ENCODE assay signal across 4 fruit fly cellular contexts in the genomic region with DNA sequence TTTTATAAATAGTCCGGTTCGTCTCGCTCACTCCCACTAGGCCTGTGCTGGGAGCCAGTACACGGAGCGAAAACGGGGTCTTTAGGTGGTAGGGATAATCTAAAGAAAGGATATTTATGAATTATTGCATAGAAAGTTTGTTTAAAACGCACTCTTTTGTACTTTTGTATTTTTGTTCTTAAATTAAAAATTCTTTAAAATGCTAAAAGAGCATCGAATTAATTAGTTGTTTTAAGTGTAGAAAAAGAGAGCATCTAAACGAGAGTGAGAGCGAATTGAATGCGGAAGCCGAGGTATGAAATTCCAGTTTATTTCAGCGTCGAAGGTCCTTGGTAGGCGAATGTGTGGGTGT.
TF ChIP-seq lines count a peak whose summit lies in the region.

No protein-coding gene starts in this region.

TF ChIP-seq in whole organism, embryonic, 481 proteins besides CTCF, POLR2A, EP300 and RAD21 (continued from another document and continues in another):
- TF ChIP-seq Adf1 (GFP tag; IDR thresholded peaks at IDR 0.05; lab: Robert Waterston, UW) (no peak), CG8281 (tag; optimal IDR thresholded peaks at IDR 0.05; lab: Kevin White, UChicago) (no peak), bcd (GFP tag; optimal IDR thresholded peaks at IDR 0.05; lab: Kevin White, UChicago) (peak; percentile 41), CG17359 (tag; optimal IDR thresholded peaks at IDR 0.05; lab: Kevin White, UChicago) (peak; percentile 18), onecut (GFP tag; IDR thresholded peaks at IDR 0.05; lab: Robert Waterston, UW) (peak; percentile 16; the same call in 1 of the 2 replicates), tio (GFP tag; optimal IDR thresholded peaks at IDR 0.05; lab: Kevin White, UChicago) (peak; percentile 76), CG4404 (GFP tag; IDR thresholded peaks at IDR 0.05; lab: Robert Waterston, UW) (peak; percentile 94), HLH4C (GFP tag; IDR thresholded peaks at IDR 0.05; lab: Robert Waterston, UW; ENCODE audit: partially characterized antibody) (no peak), zfh1 (GFP tag; IDR thresholded peaks at IDR 0.05; lab: Robert Waterston, UW) (peak; percentile 86), CG6272 (GFP tag; IDR thresholded peaks at IDR 0.05; lab: Robert Waterston, UW) (peak; percentile 54), ro (GFP tag; IDR thresholded peaks at IDR 0.05; lab: Robert Waterston, UW) (peak; percentile 42), CG7987 (GFP tag; optimal IDR thresholded peaks at IDR 0.05; lab: Kevin White, UChicago) (no peak), ftz-f1 (GFP tag; optimal IDR thresholded peaks at IDR 0.05; lab: Kevin White, UChicago) (no peak), D (optimal IDR thresholded peaks at IDR 0.05; lab: Kevin White, UChicago) (no peak), D (GFP tag; optimal IDR thresholded peaks at IDR 0.05; lab: Kevin White, UChicago) (peak; percentile 50), CG31365 (tag; optimal IDR thresholded peaks at IDR 0.05; lab: Kevin White, UChicago) (no peak), CG12219 (GFP tag; optimal IDR thresholded peaks at IDR 0.05; lab: Kevin White, UChicago) (no peak), CG4854 (GFP tag; optimal IDR thresholded peaks at IDR 0.05; lab: Kevin White, UChicago) (peak; percentile 4), Nf-YA (GFP tag; IDR thresholded peaks at IDR 0.05; lab: Robert Waterston, UW) (no peak), CG12769 (tag; optimal IDR thresholded peaks at IDR 0.05; lab: Kevin White, UChicago) (peak; percentile 38), CG14860 (GFP tag; IDR thresholded peaks at IDR 0.05; lab: Robert Waterston, UW; ENCODE audit: partially characterized antibody) (no peak), CG12744 (GFP tag; optimal IDR thresholded peaks at IDR 0.05; lab: Kevin White, UChicago) (peak; percentile 83), CG4360 (GFP tag; IDR thresholded peaks at IDR 0.05; lab: Robert Waterston, UW) (0 out of 2 replicates have a peak, but pooled peaks have one; percentile 6), CG2116 (GFP tag; optimal IDR thresholded peaks at IDR 0.05; lab: Kevin White, UChicago) (peak; percentile 30), CkIIα-i1 (GFP tag; IDR thresholded peaks at IDR 0.05; lab: Robert Waterston, UW) (no peak), Rx (GFP tag; IDR thresholded peaks at IDR 0.05; lab: Robert Waterston, UW) (peak; percentile 8; the same call in 1 of the 2 replicates), Gsc (GFP tag; IDR thresholded peaks at IDR 0.05; lab: Robert Waterston, UW) (no peak), CG30403 (GFP tag; optimal IDR thresholded peaks at IDR 0.05; lab: Kevin White, UChicago) (peak; percentile 85), CG11085 (GFP tag; IDR thresholded peaks at IDR 0.05; lab: Robert Waterston, UW) (0 out of 2 replicates have a peak, but pooled peaks have one; percentile 26), Dek (tag; optimal IDR thresholded peaks at IDR 0.05; lab: Kevin White, UChicago) (peak; percentile 12), Awh (GFP tag; IDR thresholded peaks at IDR 0.05; lab: Robert Waterston, UW) (peak; percentile 57; the same call in 1 of the 2 replicates)

TF ChIP-seq in whole organism, prepupa, 60 proteins besides CTCF, POLR2A, EP300 and RAD21 (continued from another document and continues in another):
- TF ChIP-seq acj6 (GFP tag; optimal IDR thresholded peaks at IDR 0.05; lab: Kevin White, UChicago), result peak; percentile 96
- peak; percentile 77 for TF ChIP-seq Gug (GFP tag; IDR thresholded peaks at IDR 0.05; lab: Robert Waterston, UW)
- TF ChIP-seq topi (GFP tag; optimal IDR thresholded peaks at IDR 0.05; lab: Kevin White, UChicago), result peak; percentile 89
- TF ChIP-seq Hr39 (GFP tag; optimal IDR thresholded peaks at IDR 0.05; lab: Kevin White, UChicago), result peak; percentile 96
- TF ChIP-seq lz (GFP tag; optimal IDR thresholded peaks at IDR 0.05; lab: Kevin White, UChicago), result peak; percentile 95
- peak; percentile 74 for TF ChIP-seq CG4318 (GFP tag; optimal IDR thresholded peaks at IDR 0.05; lab: Kevin White, UChicago)
- peak; percentile 85 for TF ChIP-seq fd59A (GFP tag; optimal IDR thresholded peaks at IDR 0.05; lab: Kevin White, UChicago)
- TF ChIP-seq Sox14 (GFP tag; optimal IDR thresholded peaks at IDR 0.05; lab: Kevin White, UChicago), result peak; percentile 94
- peak; percentile 85 for TF ChIP-seq CG15336 (GFP tag; IDR thresholded peaks at IDR 0.05; lab: Robert Waterston, UW)
- TF ChIP-seq achi (GFP tag; optimal IDR thresholded peaks at IDR 0.05; lab: Kevin White, UChicago), result peak; percentile 94
- TF ChIP-seq CG8632 (GFP tag; optimal IDR thresholded peaks at IDR 0.05; lab: Kevin White, UChicago), result peak; percentile 89
- TF ChIP-seq fd85E (GFP tag; optimal IDR thresholded peaks at IDR 0.05; lab: Kevin White, UChicago), result no peak
- peak; percentile 90 for TF ChIP-seq cyc (GFP tag; optimal IDR thresholded peaks at IDR 0.05; lab: Kevin White, UChicago)
- peak; percentile 69; the same call in 2 of the 3 replicates for TF ChIP-seq eg (GFP tag; IDR thresholded peaks at IDR 0.05; lab: Robert Waterston, UW)
- peak; percentile 91 for TF ChIP-seq Ets21C (GFP tag; optimal IDR thresholded peaks at IDR 0.05; lab: Kevin White, UChicago)
- peak; percentile 62 for TF ChIP-seq CG16779 (tag; optimal IDR thresholded peaks at IDR 0.05; lab: Kevin White, UChicago)
- TF ChIP-seq CG6163 (GFP tag; IDR thresholded peaks at IDR 0.05; lab: Robert Waterston, UW), result peak; percentile 94
- TF ChIP-seq CG1621 (tag; optimal IDR thresholded peaks at IDR 0.05; lab: Kevin White, UChicago), result peak; percentile 87
- peak; percentile 33 for TF ChIP-seq CG6276 (GFP tag; optimal IDR thresholded peaks at IDR 0.05; lab: Kevin White, UChicago)
- TF ChIP-seq spab (GFP tag; optimal IDR thresholded peaks at IDR 0.05; lab: Kevin White, UChicago), result peak; percentile 83
- peak; percentile 96 for TF ChIP-seq pdm3 (GFP tag; optimal IDR thresholded peaks at IDR 0.05; lab: Kevin White, UChicago)
- peak; percentile 93 for TF ChIP-seq dsx (GFP tag; optimal IDR thresholded peaks at IDR 0.05; lab: Kevin White, UChicago; ENCODE audit: poor library complexity, severe bottlenecking)
- TF ChIP-seq CG6808 (GFP tag; optimal IDR thresholded peaks at IDR 0.05; lab: Kevin White, UChicago), result peak; percentile 84
- TF ChIP-seq Eip78C (GFP tag; lab: Kevin White, UChicago), result peak; percentile 98
- TF ChIP-seq CG6854 (GFP tag; optimal IDR thresholded peaks at IDR 0.05; lab: Kevin White, UChicago), result peak; percentile 5
- TF ChIP-seq CG8119 (GFP tag; IDR thresholded peaks at IDR 0.05; lab: Robert Waterston, UW), result peak; percentile 86
- TF ChIP-seq CG34406 (GFP tag; optimal IDR thresholded peaks at IDR 0.05; lab: Kevin White, UChicago), result peak; percentile 94
- TF ChIP-seq CG3919 (GFP tag; optimal IDR thresholded peaks at IDR 0.05; lab: Kevin White, UChicago), result peak; percentile 91
- peak; percentile 88 for TF ChIP-seq Ets96B (tag; optimal IDR thresholded peaks at IDR 0.05; lab: Kevin White, UChicago)
- peak; percentile 87 for TF ChIP-seq CG10669 (GFP tag; optimal IDR thresholded peaks at IDR 0.05; lab: Kevin White, UChicago)
- TF ChIP-seq CG8319 (GFP tag; optimal IDR thresholded peaks at IDR 0.05; lab: Kevin White, UChicago), result peak; percentile 76
- TF ChIP-seq vri (GFP tag; optimal IDR thresholded peaks at IDR 0.05; lab: Kevin White, UChicago), result peak; percentile 95
- TF ChIP-seq CG10631 (GFP tag; optimal IDR thresholded peaks at IDR 0.05; lab: Kevin White, UChicago), result peak; percentile 95

TF ChIP-seq in whole organism, pupa, 21 proteins besides CTCF, POLR2A, EP300 and RAD21 (continued from another document):
- TF ChIP-seq gl (tag; optimal IDR thresholded peaks at IDR 0.05; lab: Kevin White, UChicago) (peak; percentile 69), CG34367 (tag; optimal IDR thresholded peaks at IDR 0.05; lab: Kevin White, UChicago) (peak; percentile 85)

TF ChIP-seq in whole organism, wandering third instar larva, 38 proteins besides CTCF, POLR2A, EP300 and RAD21 (continued from another document):
- TF ChIP-seq usp (GFP tag; optimal IDR thresholded peaks at IDR 0.05; lab: Kevin White, UChicago), result no peak
- no peak for TF ChIP-seq Hr83 (GFP tag; optimal IDR thresholded peaks at IDR 0.05; lab: Kevin White, UChicago; ENCODE audit: poor library complexity, severe bottlenecking)
- peak; percentile 50 for TF ChIP-seq CG9705 (GFP tag; optimal IDR thresholded peaks at IDR 0.05; lab: Kevin White, UChicago)
- peak; percentile 81 for TF ChIP-seq CG32264 (GFP tag; optimal IDR thresholded peaks at IDR 0.05; lab: Kevin White, UChicago)
- TF ChIP-seq h (GFP tag; optimal IDR thresholded peaks at IDR 0.05; lab: Kevin White, UChicago), result peak; percentile 94
- TF ChIP-seq tai (GFP tag; optimal IDR thresholded peaks at IDR 0.05; lab: Kevin White, UChicago), result peak; percentile 89
- TF ChIP-seq lola (GFP tag; optimal IDR thresholded peaks at IDR 0.05; lab: Kevin White, UChicago), result no peak
- peak; percentile 60 for TF ChIP-seq sage (GFP tag; optimal IDR thresholded peaks at IDR 0.05; lab: Kevin White, UChicago)
- TF ChIP-seq woc (GFP tag; optimal IDR thresholded peaks at IDR 0.05; lab: Kevin White, UChicago), result peak; percentile 88
- TF ChIP-seq Myc (optimal IDR thresholded peaks at IDR 0.05; lab: Kevin White, UChicago), result no peak
- TF ChIP-seq psq (GFP tag; optimal IDR thresholded peaks at IDR 0.05; lab: Kevin White, UChicago), result peak; percentile 89
- peak; percentile 61 for TF ChIP-seq CrebA (GFP tag; optimal IDR thresholded peaks at IDR 0.05; lab: Kevin White, UChicago; ENCODE audit: borderline replicate concordance)
- TF ChIP-seq Vsx2 (GFP tag; optimal IDR thresholded peaks at IDR 0.05; lab: Kevin White, UChicago; ENCODE audit: partially characterized antibody), result no peak
- TF ChIP-seq br (GFP tag; optimal IDR thresholded peaks at IDR 0.05; lab: Kevin White, UChicago), result peak; percentile 96
- TF ChIP-seq dsf (GFP tag; optimal IDR thresholded peaks at IDR 0.05; lab: Kevin White, UChicago; ENCODE audit: borderline replicate concordance), result peak; percentile 47
- no peak for TF ChIP-seq pan (optimal IDR thresholded peaks at IDR 0.05; lab: Kevin White, UChicago)
- TF ChIP-seq Hr78 (GFP tag; optimal IDR thresholded peaks at IDR 0.05; lab: Kevin White, UChicago), result no peak
TF ChIP-seq in whole organism, wandering third instar larva: peak in this region for 25.
